Fruit fly (Drosophila melanogaster) whole organism, embryonic: ENCODE data around the gene CG13044.

Experiments used
- ATbp ChIP-seq: fragments of 200-800 bp; sonication (Bioruptor generic); optimal IDR thresholded peaks from 2 replicates; lab custom pipeline; 2017; ENCODE audit warnings: missing biosample characterization, mild to moderate bottlenecking, missing genetic modification characterization, missing genetic modification reagents
- Aef1 ChIP-seq: fragments of 200-800 bp; sonication (Bioruptor generic); IDR thresholded peaks from 3 replicates; pipeline ENCODE4 v1.3.6; 2022; ENCODE audit warnings: missing biosample characterization, missing genetic modification characterization
- Blimp-1 ChIP-seq: fragments of 200-800 bp; sonication (Bioruptor generic); optimal IDR thresholded peaks from 3 replicates; lab custom pipeline; 2018; ENCODE audit warnings: missing biosample characterization, missing genetic modification characterization, mild to moderate bottlenecking, moderate library complexity, missing genetic modification reagents
- CG11456 ChIP-seq: fragments of 200-800 bp; sonication (Bioruptor generic); IDR thresholded peaks from 3 replicates; pipeline ENCODE4 v1.3.6; 2022; ENCODE audit warnings: missing biosample characterization, missing genetic modification characterization
- CG14050 ChIP-seq: fragments of 200-800 bp; sonication (Bioruptor generic); IDR thresholded peaks from 3 replicates; pipeline ENCODE4 v1.3.6; 2022; ENCODE audit warnings: missing biosample characterization, missing genetic modification characterization
- CG2678 ChIP-seq: fragments of 200-800 bp; sonication (Bioruptor generic); optimal IDR thresholded peaks from 3 replicates; lab custom pipeline; 2019; ENCODE audit warnings: missing biosample characterization, mild to moderate bottlenecking, missing genetic modification characterization, moderate library complexity
- CG31224 ChIP-seq: fragments of 200-800 bp; sonication (Bioruptor generic); IDR thresholded peaks from 2 replicates; pipeline ENCODE4 v1.3.6; 2022; ENCODE audit warnings: missing biosample characterization, missing genetic modification characterization
- CG4617 ChIP-seq: fragments of 200-800 bp; sonication (Bioruptor generic); optimal IDR thresholded peaks from 3 replicates; lab custom pipeline; 2016; ENCODE audit warnings: missing biosample characterization, missing genetic modification characterization, borderline replicate concordance
- CG7928 ChIP-seq: fragments of 200-800 bp; sonication (Bioruptor generic); optimal IDR thresholded peaks from 2 replicates; lab custom pipeline; 2017; ENCODE audit warnings: missing biosample characterization, mild to moderate bottlenecking, missing genetic modification characterization
- CG8765 ChIP-seq: fragments of 200-800 bp; sonication (Bioruptor generic); IDR thresholded peaks from 2 replicates; pipeline ENCODE4 v1.3.6; 2022; ENCODE audit warnings: missing biosample characterization, missing genetic modification characterization
- Deaf1 ChIP-seq: fragments of 200-800 bp; optimal IDR thresholded peaks from 3 replicates; lab custom pipeline; 2019; ENCODE audit warnings: missing biosample characterization, mild to moderate bottlenecking, missing genetic modification characterization, moderate library complexity
- Doc2 ChIP-seq: fragments of 200-800 bp; sonication (Bioruptor generic); IDR thresholded peaks from 2 replicates; pipeline ENCODE4 v1.3.6; 2022; ENCODE audit warnings: missing biosample characterization, missing genetic modification characterization
- HmgD ChIP-seq: fragments of 200-800 bp; sonication (Bioruptor generic); optimal IDR thresholded peaks from 3 replicates; lab custom pipeline; 2016; ENCODE audit warnings: missing biosample characterization, missing genetic modification characterization
- NFAT ChIP-seq: fragments of 200-800 bp; sonication (Bioruptor generic); IDR thresholded peaks from 2 replicates; pipeline ENCODE4 v1.3.6; 2022; ENCODE audit warnings: missing biosample characterization, missing genetic modification characterization
- Side ChIP-seq: fragments of 200-800 bp; sonication (Bioruptor generic); optimal IDR thresholded peaks from 2 replicates; lab custom pipeline; 2016; ENCODE audit warnings: missing biosample characterization, missing genetic modification characterization
- bsh ChIP-seq, 2 experiments: fragments of 200-800 bp; sonication (Bioruptor generic); optimal IDR thresholded peaks; 2 replicates each; lab custom pipeline; 2017 to 2018; ENCODE audit warnings: mild to moderate bottlenecking in 2 of 2, missing biosample characterization in 2 of 2, missing genetic modification characterization in 2 of 2, moderate library complexity in 1 of 2
- chinmo ChIP-seq: fragments of 200-800 bp; sonication (Bioruptor generic); IDR thresholded peaks from 4 replicates; pipeline ENCODE4 v1.3.6; 2022; ENCODE audit warnings: missing biosample characterization, missing genetic modification characterization; ENCODE audit not compliant: partially characterized antibody
- chn ChIP-seq: fragments of 200-800 bp; sonication (Bioruptor generic); optimal IDR thresholded peaks from 2 replicates; lab custom pipeline; 2016; ENCODE audit warnings: missing biosample characterization, missing genetic modification characterization
- dmrt11E ChIP-seq: fragments of 200-800 bp; sonication (Bioruptor generic); optimal IDR thresholded peaks from 3 replicates; lab custom pipeline; 2018; ENCODE audit warnings: missing biosample characterization, mild to moderate bottlenecking, missing genetic modification characterization, moderate library complexity
- dpn ChIP-seq, 2 experiments: fragments of 200-800 bp; sonication (Bioruptor generic); optimal IDR thresholded peaks; 3 replicates each; lab custom pipeline; 2016; ENCODE audit warnings: missing biosample characterization in 2 of 2, missing genetic modification characterization in 2 of 2
- fd3F ChIP-seq: fragments of 200-800 bp; sonication (Bioruptor generic); optimal IDR thresholded peaks from 2 replicates; lab custom pipeline; 2018; ENCODE audit warnings: missing biosample characterization, mild to moderate bottlenecking, missing genetic modification characterization, moderate library complexity
- hb ChIP-seq: fragments of 200-800 bp; sonication (Bioruptor generic); IDR thresholded peaks from 3 replicates; pipeline ENCODE4 v1.3.6; 2022; ENCODE audit warnings: missing biosample characterization, missing genetic modification characterization; ENCODE audit not compliant: partially characterized antibody
- knrl ChIP-seq: fragments of 200-800 bp; sonication (Bioruptor generic); IDR thresholded peaks from 3 replicates; pipeline ENCODE4 v1.3.6; 2022; ENCODE audit warnings: missing biosample characterization, missing genetic modification characterization; ENCODE audit not compliant: partially characterized antibody
- lmd ChIP-seq: fragments of 200-800 bp; sonication (Bioruptor generic); IDR thresholded peaks from 2 replicates; pipeline ENCODE4 v1.3.6; 2022; ENCODE audit warnings: missing biosample characterization, missing genetic modification characterization
- nom ChIP-seq: fragments of 200-800 bp; sonication (Bioruptor generic); optimal IDR thresholded peaks from 2 replicates; lab custom pipeline; 2017; ENCODE audit warnings: missing biosample characterization, missing genetic modification characterization, mild to moderate bottlenecking, moderate library complexity, missing genetic modification reagents
- org-1 ChIP-seq: fragments of 200-800 bp; sonication (Bioruptor generic); optimal IDR thresholded peaks from 2 replicates; lab custom pipeline; 2017; ENCODE audit warnings: missing biosample characterization, missing genetic modification characterization
- pb ChIP-seq: fragments of 200-800 bp; sonication (Bioruptor generic); optimal IDR thresholded peaks from 3 replicates; lab custom pipeline; 2016; ENCODE audit warnings: missing biosample characterization, missing genetic modification characterization
- pita ChIP-seq: fragments of 200-800 bp; sonication (Bioruptor generic); optimal IDR thresholded peaks from 2 replicates; lab custom pipeline; 2017; ENCODE audit warnings: missing biosample characterization, mild to moderate bottlenecking, missing genetic modification characterization
- salm ChIP-seq: fragments of 200-800 bp; sonication (Bioruptor generic); optimal IDR thresholded peaks from 2 replicates; lab custom pipeline; 2018; ENCODE audit warnings: missing biosample characterization, mild to moderate bottlenecking, missing genetic modification characterization
- sens ChIP-seq: fragments of 200-800 bp; sonication (Bioruptor generic); peaks from one replicate; lab custom pipeline; 2016; ENCODE audit warnings: missing biosample characterization, missing genetic modification characterization
- tio ChIP-seq: fragments of 200-800 bp; sonication (Bioruptor generic); optimal IDR thresholded peaks from 2 replicates; lab custom pipeline; 2017; ENCODE audit warnings: missing biosample characterization, missing genetic modification characterization, inconsistent platforms
- vvl ChIP-seq: fragments of 200-800 bp; sonication (Bioruptor generic); IDR thresholded peaks from 2 replicates; pipeline ENCODE4 v1.3.6; 2022; ENCODE audit warnings: missing biosample characterization, missing genetic modification characterization
- zfh2 ChIP-seq: fragments of 200-800 bp; sonication (Bioruptor generic); optimal IDR thresholded peaks from 2 replicates; lab custom pipeline; 2016; ENCODE audit warnings: missing biosample characterization, missing genetic modification characterization

Gene CG13044

dm6 chr3L:16272338-16272959 is 30.5 kb downstream of the CG13044 start, which contains the start of gene CG13066:
Gene CG13066, plus strand, starts transcription at chr3L:16272909.
- TF ChIP-seq sens (GFP tag; lab: Kevin White, UChicago) (peak; percentile 52), chinmo (GFP tag; lab: Robert Waterston, UW) (0 out of 4 replicates have a peak, but pooled peaks have one; percentile 48), CG14050 (GFP tag; lab: Robert Waterston, UW) (no peak), Aef1 (GFP tag; lab: Robert Waterston, UW) (no peak), vvl (GFP tag; lab: Robert Waterston, UW) (peak; percentile 37; the same call in 1 of the 2 replicates)

dm6 chr3L:16270802-16271332 is 32.1 kb downstream of the CG13044 start, which contains the start of the genes CG34248 and CG13067:
Gene CG34248, minus strand, starts transcription at chr3L:16270902.
Gene CG13067, plus strand, starts transcription at chr3L:16271282.
- TF ChIP-seq vvl (GFP tag; lab: Robert Waterston, UW) (peak; percentile 25; the same call in 1 of the 2 replicates), Blimp-1 (GFP tag; lab: Kevin White, UChicago) (peak; percentile 80), pb (GFP tag; lab: Kevin White, UChicago) (no peak)

dm6 chr3L:16269092-16269491 is 33.9 kb downstream of the CG13044 start, which contains the start of gene CG13068:
Gene CG13068, plus strand, starts transcription at chr3L:16269392.
- TF ChIP-seq vvl (GFP tag; lab: Robert Waterston, UW), result 0 out of 2 replicates have a peak, but pooled peaks have one; percentile 39
- 0 out of 3 replicates have a peak, but pooled peaks have one; percentile 16 for TF ChIP-seq hb (GFP tag; lab: Robert Waterston, UW)
- TF ChIP-seq NFAT (GFP tag; lab: Robert Waterston, UW), result no peak

dm6 chr3L:16268106-16268733 is 34.8 kb downstream of the CG13044 start, which contains the start of gene CG4950:
Gene CG4950, minus strand, starts transcription at chr3L:16268156.
- TF ChIP-seq Doc2 (GFP tag; lab: Robert Waterston, UW), result no peak
- peak in 1 of 2 experiments; percentile 9 for TF ChIP-seq bsh (GFP tag; optimal IDR thresholded peaks at IDR 0.05; lab: Kevin White, UChicago)
- no peak for TF ChIP-seq lmd
- peak; percentile 15 for TF ChIP-seq nom (GFP tag; lab: Kevin White, UChicago)
- TF ChIP-seq dpn (GFP tag; optimal IDR thresholded peaks at IDR 0.05; lab: Kevin White, UChicago), result no peak

dm6 chr3L:16265000-16265399 is 38.0 kb downstream of the CG13044 start, which contains the start of the genes CG13051 and CG13069:
Gene CG13051, minus strand, starts transcription at chr3L:16265100.
Gene CG13069, plus strand, starts transcription at chr3L:16265385.
- TF ChIP-seq fd3F (GFP tag; lab: Kevin White, UChicago) (no peak), chinmo (GFP tag; lab: Robert Waterston, UW) (0 out of 4 replicates have a peak, but pooled peaks have one; percentile 15)

dm6 chr3L:16263043-16263442 is 39.9 kb downstream of the CG13044 start, which contains the start of gene CG13070:
Gene CG13070, plus strand, starts transcription at chr3L:16263343.
- no peak for TF ChIP-seq CG8765 (GFP tag; lab: Robert Waterston, UW)
- TF ChIP-seq ATbp (GFP tag; lab: Kevin White, UChicago), result no peak
- no peak for TF ChIP-seq chn (GFP tag; lab: Kevin White, UChicago)
- no peak for TF ChIP-seq CG11456
- no peak for TF ChIP-seq zfh2 (GFP tag; lab: Kevin White, UChicago)
- TF ChIP-seq CG7928 (GFP tag; lab: Kevin White, UChicago), result no peak
- TF ChIP-seq Deaf1 (tag; lab: Kevin White, UChicago), result no peak
- no peak for TF ChIP-seq org-1 (GFP tag; lab: Kevin White, UChicago)
- no peak for TF ChIP-seq Side (GFP tag; lab: Kevin White, UChicago)
- TF ChIP-seq tio (GFP tag; lab: Kevin White, UChicago), result no peak
- TF ChIP-seq knrl (GFP tag; lab: Robert Waterston, UW), result no peak
- TF ChIP-seq salm (tag; lab: Kevin White, UChicago), result no peak
- no peak for TF ChIP-seq pita (GFP tag; lab: Kevin White, UChicago)
- TF ChIP-seq CG31224 (GFP tag; lab: Robert Waterston, UW), result no peak
- TF ChIP-seq HmgD (GFP tag; lab: Kevin White, UChicago), result no peak
- no peak for TF ChIP-seq CG2678
- no peak for TF ChIP-seq CG4617 (GFP tag; lab: Kevin White, UChicago)
- TF ChIP-seq dmrt11E (tag; lab: Kevin White, UChicago), result no peak
